Worm (Caenorhabditis elegans) whole organism, late embryonic: Measurements from ENCODE around the gene mom-2.

Source experiments
- fkh-10 ChIP-seq: fragments of 150-350 bp; optimal IDR thresholded peaks from 2 replicates; lab custom pipeline; 2014; ENCODE audit warnings: missing biosample characterization, missing genetic modification reagents, missing genetic modification characterization
- hlh-30 ChIP-seq: sonication (generic microtip); optimal IDR thresholded peaks from 2 replicates; lab custom pipeline; 2017; ENCODE audit warnings: antibody characterized with exemption, missing genetic modification characterization, missing compliant biosample characterization; ENCODE audit not compliant: insufficient read depth
- nhr-11 ChIP-seq: fragments of 150-350 bp; optimal IDR thresholded peaks from 2 replicates; lab custom pipeline; 2014; ENCODE audit warnings: missing biosample characterization, missing genetic modification characterization
- pat-9 ChIP-seq: fragments of 200-800 bp; sonication (Bioruptor generic); optimal IDR thresholded peaks from 2 replicates; lab custom pipeline; 2018; ENCODE audit warnings: mild to moderate bottlenecking, missing genetic modification characterization, moderate library complexity, missing compliant biosample characterization
- unc-86 ChIP-seq: sonication (generic microtip); optimal IDR thresholded peaks from 2 replicates; lab custom pipeline; 2016; ENCODE audit warnings: missing genetic modification characterization, missing compliant biosample characterization

- no peak for TF ChIP-seq nhr-11
- TF ChIP-seq hlh-30 (tag; lab: Kevin White, UChicago), result no peak
- TF ChIP-seq pat-9 (tag; lab: Kevin White, UChicago), result no peak
- TF ChIP-seq fkh-10 (GFP tag; lab: Kevin White, UChicago), result no peak
- no peak for TF ChIP-seq unc-86 (tag; lab: Kevin White, UChicago)
Measured at ce11 chrV:8406155-8406554, 50.4 kb downstream of the mom-2 start.
